Worm (Caenorhabditis elegans) whole organism, L1 larva: Measurements from ENCODE around the gene acr-12.

ENCODE experiments used
- Y116A8C.19 ChIP-seq: sonication (generic microtip); optimal IDR thresholded peaks from 2 replicates; lab custom pipeline; 2016; ENCODE audit warnings: missing compliant biosample characterization, missing genetic modification characterization, borderline replicate concordance
- aha-1 ChIP-seq: fragments of 150-350 bp; optimal IDR thresholded peaks from 2 replicates; lab custom pipeline; 2014; ENCODE audit warnings: missing biosample characterization, missing genetic modification characterization
- ama-1 ChIP-seq: fragments of 150-350 bp; optimal IDR thresholded peaks from 2 replicates; lab custom pipeline; 2014
- elt-3 ChIP-seq, 6 experiments: fragments of 150-350 bp in 1 of 6; sonication (generic microtip); optimal IDR thresholded peaks; 2 replicates each; lab custom pipeline; 2017 to 2018; ENCODE audit warnings: missing biosample characterization in 6 of 6, missing genetic modification characterization in 6 of 6, inconsistent platforms in 1 of 6
- nhr-11 ChIP-seq: fragments of 150-350 bp; optimal IDR thresholded peaks from 2 replicates; lab custom pipeline; 2014; ENCODE audit warnings: missing biosample characterization, missing genetic modification characterization

DNA sequence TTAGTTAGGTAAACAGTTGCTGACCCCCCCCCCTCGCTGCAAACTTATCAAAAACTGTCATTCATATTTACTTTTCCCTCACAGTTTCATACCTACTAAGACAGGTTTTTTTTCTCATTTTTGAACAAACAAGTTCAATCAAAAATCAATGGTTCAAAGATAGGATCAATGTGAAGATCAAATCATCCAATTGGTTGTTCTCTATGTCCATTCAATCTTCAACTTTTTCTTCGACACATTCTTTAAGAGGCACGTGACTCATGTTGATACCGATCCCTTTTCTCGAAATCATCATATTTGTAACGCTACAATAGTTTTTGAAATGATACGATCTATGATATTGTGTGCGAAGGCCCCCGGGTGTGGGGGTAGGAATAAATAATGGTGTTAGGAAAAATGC, 7.0 kb downstream of the acr-12 start:
- no peak for TF ChIP-seq ama-1 (lab: Kevin White, UChicago)
- no peak for TF ChIP-seq aha-1 (tag; lab: Kevin White, UChicago)
- peak in 5 of 6 experiments; percentile 23 to 93 (median 90) for TF ChIP-seq elt-3 (tag; optimal IDR thresholded peaks at IDR 0.05; lab: Kevin White, UChicago)
- TF ChIP-seq nhr-11 (tag; lab: Kevin White, UChicago) = no peak
- no peak for TF ChIP-seq Y116A8C.19 (tag; lab: Kevin White, UChicago)
